Worm (Caenorhabditis elegans): ENCODE results near the gene nhr-114.

Gene nhr-114

DNA sequence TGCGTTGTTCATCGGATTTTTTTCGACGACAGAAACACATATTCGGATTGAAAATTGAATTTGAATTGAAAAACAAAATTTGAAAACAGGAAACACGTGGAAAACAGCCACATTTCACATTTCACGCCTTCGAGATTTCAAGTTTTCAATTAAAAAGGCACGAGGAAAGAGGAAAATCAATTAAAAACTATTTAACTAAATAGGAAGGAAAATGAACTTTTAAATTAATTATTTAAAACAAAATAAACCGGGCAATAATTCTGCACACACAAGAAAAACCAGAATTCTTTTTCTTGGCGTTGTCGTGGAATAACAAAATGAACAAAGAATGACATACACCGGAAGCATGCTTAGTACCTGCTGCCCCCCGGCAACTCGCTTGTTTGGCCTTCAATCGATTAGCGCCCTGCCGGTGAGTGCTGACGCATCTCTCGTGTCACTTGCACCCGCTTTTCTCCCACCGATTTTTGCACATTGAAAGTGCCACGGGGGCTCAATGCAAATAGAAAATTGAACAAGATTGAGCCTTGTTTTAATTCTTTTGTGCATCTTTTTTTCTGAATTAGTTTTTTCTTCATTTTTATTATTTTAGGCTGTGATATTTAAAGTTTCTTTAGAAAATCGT is 7.7 kb downstream of the nhr-114 start, which contains the start of gene Y45G5AM.9:
TSS of gene Y45G5AM.9 (minus strand) at position 51 of the 625 bp plus-strand sequence.
- no peak for TF ChIP-seq aly-2 (tag; optimal IDR thresholded peaks at IDR 0.05)
- peak; percentile 4 for TF ChIP-seq zag-1 (tag; optimal IDR thresholded peaks at IDR 0.05)
- no peak for TF ChIP-seq unc-62 (GFP tag; optimal IDR thresholded peaks at IDR 0.05)
- no peak for TF ChIP-seq nhr-77 (tag; optimal IDR thresholded peaks at IDR 0.05)
- peak; percentile 84 for TF ChIP-seq nhr-25 (tag; optimal IDR thresholded peaks at IDR 0.05)
- TF ChIP-seq mdl-1 (tag; optimal IDR thresholded peaks at IDR 0.05) = peak in 1 of 2 experiments; percentile 32
- peak; percentile 89 for TF ChIP-seq unc-55 (GFP tag; optimal IDR thresholded peaks at IDR 0.05)
- no peak for TF ChIP-seq nhr-11 (tag; optimal IDR thresholded peaks at IDR 0.05)
- TF ChIP-seq egl-27 (tag; optimal IDR thresholded peaks at IDR 0.05) = peak; percentile 42
- TF ChIP-seq unc-39 (tag; optimal IDR thresholded peaks at IDR 0.05) = no peak
- TF ChIP-seq nhr-10 (tag; optimal IDR thresholded peaks at IDR 0.05) = no peak
- no peak for TF ChIP-seq ztf-1 (GFP tag; conservative IDR thresholded peaks at IDR 0.05)
- peak; percentile 79 for TF ChIP-seq nhr-129 (tag; optimal IDR thresholded peaks at IDR 0.05)
- no peak for TF ChIP-seq ceh-82 (tag; optimal IDR thresholded peaks at IDR 0.05)
- no peak for TF ChIP-seq ztf-11 (tag; optimal IDR thresholded peaks at IDR 0.05)
- no peak for TF ChIP-seq R02D3.7 (tag; optimal IDR thresholded peaks at IDR 0.05)
- TF ChIP-seq nhr-237 (tag; optimal IDR thresholded peaks at IDR 0.05) = no peak
- no peak for TF ChIP-seq nhr-6 (tag; optimal IDR thresholded peaks at IDR 0.05)
- TF ChIP-seq blmp-1 (tag; optimal IDR thresholded peaks at IDR 0.05; ENCODE audit: insufficient read depth) = no peak
- peak; percentile 59 for TF ChIP-seq lin-11 (tag; optimal IDR thresholded peaks at IDR 0.05)
- TF ChIP-seq snpc-4 (tag; optimal IDR thresholded peaks at IDR 0.05) = peak; percentile 72
- TF ChIP-seq lsy-2 (tag; optimal IDR thresholded peaks at IDR 0.05) = peak; percentile 68 to 87
- TF ChIP-seq lin-39 (tag; optimal IDR thresholded peaks at IDR 0.05) = no peak
- TF ChIP-seq dmd-4 (tag; optimal IDR thresholded peaks at IDR 0.05) = no peak
- TF ChIP-seq ama-1 (optimal IDR thresholded peaks at IDR 0.05) = no peak
- TF ChIP-seq C34F6.9 (tag; optimal IDR thresholded peaks at IDR 0.05) = peak; percentile 84
- peak; percentile 29 for TF ChIP-seq ztf-4 (tag; optimal IDR thresholded peaks at IDR 0.05)
- TF ChIP-seq fos-1 (tag; optimal IDR thresholded peaks at IDR 0.05) = peak; percentile 54
- no peak for TF ChIP-seq nhr-23 (tag; optimal IDR thresholded peaks at IDR 0.05)
- peak; percentile 62 for TF ChIP-seq nhr-21 (tag; optimal IDR thresholded peaks at IDR 0.05)
- TF ChIP-seq Y55F3AM.14 (GFP tag; optimal IDR thresholded peaks at IDR 0.05) = no peak
- no peak for TF ChIP-seq mbf-1 (tag; optimal IDR thresholded peaks at IDR 0.05)
- peak; percentile 76 for TF ChIP-seq gmeb-1 (tag; optimal IDR thresholded peaks at IDR 0.05)
- TF ChIP-seq crh-2 (tag; optimal IDR thresholded peaks at IDR 0.05) = peak; percentile 82
- no peak for TF ChIP-seq ZK546.5 (tag; optimal IDR thresholded peaks at IDR 0.05)
- peak; percentile 24 for TF ChIP-seq sem-4 (tag; optimal IDR thresholded peaks at IDR 0.05)
- no peak for TF ChIP-seq skn-1 (tag; optimal IDR thresholded peaks at IDR 0.05)
- TF ChIP-seq elt-1 (tag; optimal IDR thresholded peaks at IDR 0.05) = no peak
- TF ChIP-seq peb-1 (tag; optimal IDR thresholded peaks at IDR 0.05) = no peak
- TF ChIP-seq elt-3 (tag; optimal IDR thresholded peaks at IDR 0.05) = no peak
- no peak for TF ChIP-seq alr-1 (tag; optimal IDR thresholded peaks at IDR 0.05)
- peak; percentile 84 for TF ChIP-seq lin-13 (GFP tag; optimal IDR thresholded peaks at IDR 0.05)
- peak; percentile 64 for TF ChIP-seq sma-3 (GFP tag; optimal IDR thresholded peaks at IDR 0.05)
- TF ChIP-seq mab-5 (tag; optimal IDR thresholded peaks at IDR 0.05) = peak; percentile 68
- TF ChIP-seq ceh-16 (tag; optimal IDR thresholded peaks at IDR 0.05) = no peak
- TF ChIP-seq nhr-12 (tag; optimal IDR thresholded peaks at IDR 0.05) = no peak
- peak; percentile 85 for TF ChIP-seq F13H6.1 (tag; optimal IDR thresholded peaks at IDR 0.05)

DNA sequence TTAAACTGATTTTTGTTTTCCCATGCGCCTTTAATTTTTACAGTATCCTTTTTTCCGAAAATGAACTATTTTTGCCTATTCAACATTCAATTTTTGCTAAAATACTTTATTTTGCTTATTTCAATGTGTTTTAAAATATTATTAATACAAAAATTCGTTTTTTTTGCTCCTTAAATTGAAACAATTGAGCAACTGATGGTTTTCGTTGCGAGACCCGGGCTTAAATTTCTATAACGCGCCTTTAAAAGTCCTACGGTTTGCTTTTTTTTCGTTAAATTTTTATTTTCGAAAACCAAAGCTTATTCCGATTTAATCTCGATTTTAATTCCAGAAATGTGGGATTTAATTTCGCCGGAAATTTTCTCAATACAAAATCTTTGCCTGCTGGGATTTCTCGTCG is 8.3 kb downstream of the nhr-114 start, which contains the start of gene algn-5:
TSS of gene algn-5 (plus strand) at position 295 of the 400 bp plus-strand sequence.
- TF ChIP-seq zag-1 (tag; optimal IDR thresholded peaks at IDR 0.05) = no peak
- no peak for TF ChIP-seq lin-39 (tag; optimal IDR thresholded peaks at IDR 0.05)
- TF ChIP-seq nhr-10 (tag; optimal IDR thresholded peaks at IDR 0.05) = no peak
- no peak for TF ChIP-seq ztf-1 (GFP tag; conservative IDR thresholded peaks at IDR 0.05)
- TF ChIP-seq snpc-4 (tag; optimal IDR thresholded peaks at IDR 0.05) = no peak
- TF ChIP-seq nhr-237 (tag; optimal IDR thresholded peaks at IDR 0.05) = no peak
- TF ChIP-seq ztf-4 (tag; optimal IDR thresholded peaks at IDR 0.05) = no peak
